Fruit fly (Drosophila melanogaster): Measurements from ENCODE around the gene Arfrp1.
A peak's percentile ranks its signal among the peaks of the same experiment; 100 is the strongest.

Arfrp1 gene

dm6 chrX:9068822-9069221, 38.0 kb upstream of the Arfrp1 start (continued):
- no peak for TF ChIP-seq trem (tag; optimal IDR thresholded peaks at IDR 0.05)
- 0 out of 2 replicates have a peak, but pooled peaks have one; percentile 4 for TF ChIP-seq CG16779 (GFP tag; IDR thresholded peaks at IDR 0.05)
- no peak for TF ChIP-seq CG3281 (GFP tag; optimal IDR thresholded peaks at IDR 0.05)
- TF ChIP-seq NC2β (GFP tag; optimal IDR thresholded peaks at IDR 0.05) = no peak
- TF ChIP-seq lov (optimal IDR thresholded peaks at IDR 0.05) = no peak
- TF ChIP-seq lov (GFP tag; IDR thresholded peaks at IDR 0.05) = no peak
- TF ChIP-seq CG17328 (GFP tag; IDR thresholded peaks at IDR 0.05) = 0 out of 2 replicates have a peak, but pooled peaks have one; percentile 15
- no peak for TF ChIP-seq CG10321 (GFP tag; IDR thresholded peaks at IDR 0.05)
- 0 out of 2 replicates have a peak, but pooled peaks have one; percentile 6 for TF ChIP-seq al (GFP tag; IDR thresholded peaks at IDR 0.05)
- TF ChIP-seq CG4328 (GFP tag; optimal IDR thresholded peaks at IDR 0.05) = no peak
- TF ChIP-seq CG10366 (GFP tag; IDR thresholded peaks at IDR 0.05) = peak; percentile 17; the same call in 1 of the 2 replicates
- no peak for TF ChIP-seq CG12219 (GFP tag; optimal IDR thresholded peaks at IDR 0.05)
- 0 out of 3 replicates have a peak, but pooled peaks have one; percentile 29 for TF ChIP-seq C15 (GFP tag; IDR thresholded peaks at IDR 0.05)
- peak; percentile 40 for TF ChIP-seq CG1603 (tag; optimal IDR thresholded peaks at IDR 0.05)
- peak; percentile 38 for TF ChIP-seq sens (GFP tag)
- no peak for TF ChIP-seq crol (GFP tag; IDR thresholded peaks at IDR 0.05)
- TF ChIP-seq Ptx1 (GFP tag; IDR thresholded peaks at IDR 0.05) = peak; percentile 34; the same call in 1 of the 2 replicates
- no peak for TF ChIP-seq Hr3 (GFP tag; optimal IDR thresholded peaks at IDR 0.05)
- no peak for TF ChIP-seq HHEX (GFP tag; optimal IDR thresholded peaks at IDR 0.05)
- TF ChIP-seq E2f1 (GFP tag; IDR thresholded peaks at IDR 0.05) = peak; percentile 34; the same call in 1 of the 2 replicates
- no peak for TF ChIP-seq gro (GFP tag; optimal IDR thresholded peaks at IDR 0.05)
- peak in 1 of 2 experiments; percentile 34 for TF ChIP-seq bsh (GFP tag; optimal IDR thresholded peaks at IDR 0.05)

dm6 chrX:9071308-9071707, 35.6 kb upstream of the Arfrp1 start, which contains the start of gene CG10970:
Gene CG10970, minus strand, starts transcription at chrX:9071408.
- no peak for TF ChIP-seq CG12104 (GFP tag; optimal IDR thresholded peaks at IDR 0.05)
- TF ChIP-seq stwl (tag; optimal IDR thresholded peaks at IDR 0.05) = no peak
- no peak for TF ChIP-seq sima (GFP tag; optimal IDR thresholded peaks at IDR 0.05)
- TF ChIP-seq CG6272 (GFP tag; IDR thresholded peaks at IDR 0.05) = no peak
- TF ChIP-seq CG4282 (GFP tag; optimal IDR thresholded peaks at IDR 0.05) = no peak

- TF ChIP-seq CG8290 (GFP tag; optimal IDR thresholded peaks at IDR 0.05) = no peak
- peak in 1 of 2 experiments; percentile 14 for TF ChIP-seq CG8290 (tag; optimal IDR thresholded peaks at IDR 0.05)
- peak; percentile 27 for TF ChIP-seq Ets65A (GFP tag)
- peak; percentile 37 for TF ChIP-seq Med (GFP tag)
- no peak for TF ChIP-seq CG8388 (GFP tag; optimal IDR thresholded peaks at IDR 0.05)
- TF ChIP-seq CG4360 (GFP tag; IDR thresholded peaks at IDR 0.05) = no peak
- TF ChIP-seq sob (GFP tag; IDR thresholded peaks at IDR 0.05) = no peak
- TF ChIP-seq row (GFP tag; IDR thresholded peaks at IDR 0.05) = 0 out of 3 replicates have a peak, but pooled peaks have one; percentile 15
- TF ChIP-seq slou (GFP tag; optimal IDR thresholded peaks at IDR 0.05) = no peak
- TF ChIP-seq CG8281 (tag; optimal IDR thresholded peaks at IDR 0.05) = peak; percentile 84
- TF ChIP-seq CG6254 (GFP tag; optimal IDR thresholded peaks at IDR 0.05) = no peak
- no peak for TF ChIP-seq disco-r (GFP tag; optimal IDR thresholded peaks at IDR 0.05)
- TF ChIP-seq lab (GFP tag; optimal IDR thresholded peaks at IDR 0.05) = peak; percentile 39
- no peak for TF ChIP-seq Bteb2 (GFP tag; optimal IDR thresholded peaks at IDR 0.05)
- TF ChIP-seq CG11398 (GFP tag; optimal IDR thresholded peaks at IDR 0.05) = no peak
- peak; percentile 21 for TF ChIP-seq Hmr (GFP tag; optimal IDR thresholded peaks at IDR 0.05)
- peak; percentile 55 for TF ChIP-seq grau (tag; optimal IDR thresholded peaks at IDR 0.05)
- peak; percentile 14 for TF ChIP-seq mirr (GFP tag; optimal IDR thresholded peaks at IDR 0.05)
Measured at dm6 chrX:9074040-9074439, 32.8 kb upstream of the Arfrp1 start.

All from whole organism, embryonic.